Worm (Caenorhabditis elegans) whole organism, L3 larva: ENCODE data around the gene C34F11.5.

ENCODE experiments used
- aly-2 ChIP-seq: fragments of 150-350 bp; optimal IDR thresholded peaks from 2 replicates; lab custom pipeline; 2014; ENCODE audit warnings: missing biosample characterization, missing genetic modification characterization
- ama-1 ChIP-seq: fragments of 150-350 bp; optimal IDR thresholded peaks from 2 replicates; lab custom pipeline; 2018
- ceh-16 ChIP-seq: sonication (generic microtip); optimal IDR thresholded peaks from 2 replicates; lab custom pipeline; 2017; ENCODE audit warnings: missing biosample characterization, missing genetic modification characterization
- ceh-28 ChIP-seq: fragments of 150-350 bp; optimal IDR thresholded peaks from 2 replicates; lab custom pipeline; 2014; ENCODE audit warnings: missing biosample characterization, missing genetic modification reagents, missing genetic modification characterization
- ceh-9 ChIP-seq: sonication (generic microtip); optimal IDR thresholded peaks from 2 replicates; lab custom pipeline; 2018; ENCODE audit warnings: missing biosample characterization, missing genetic modification characterization
- egl-27 ChIP-seq: sonication (generic microtip); optimal IDR thresholded peaks from 4 replicates; lab custom pipeline; 2017; ENCODE audit warnings: missing biosample characterization, missing genetic modification reagents, missing genetic modification characterization
- egl-5 ChIP-seq: fragments of 150-350 bp; optimal IDR thresholded peaks from 2 replicates; lab custom pipeline; 2017; ENCODE audit warnings: missing biosample characterization, missing genetic modification reagents, missing genetic modification characterization, inconsistent platforms
- elt-1 ChIP-seq: fragments of 150-350 bp; optimal IDR thresholded peaks from 2 replicates; lab custom pipeline; 2014; ENCODE audit warnings: missing biosample characterization, missing genetic modification characterization
- elt-2 ChIP-seq: sonication (generic microtip); optimal IDR thresholded peaks from 2 replicates; lab custom pipeline; 2016; ENCODE audit warnings: missing genetic modification reagents, mild to moderate bottlenecking, missing genetic modification characterization, missing compliant biosample characterization
- elt-3 ChIP-seq, 3 experiments: fragments of 150-350 bp in 1 of 3; sonication (generic microtip) in 2 of 3; optimal IDR thresholded peaks; 2 replicates in 2 of 3; 4 replicates in 1 of 3; lab custom pipeline; 2014 to 2017; ENCODE audit warnings: missing biosample characterization in 3 of 3, missing genetic modification characterization in 3 of 3
- eor-1 ChIP-seq, 2 experiments: fragments of 150-350 bp; optimal IDR thresholded peaks; 2 replicates each; lab custom pipeline; 2014 to 2018; ENCODE audit warnings: missing biosample characterization in 2 of 2, missing genetic modification characterization in 2 of 2
- fkh-2 ChIP-seq: fragments of 150-350 bp; optimal IDR thresholded peaks from 2 replicates; lab custom pipeline; 2014; ENCODE audit warnings: missing biosample characterization, missing genetic modification reagents, missing genetic modification characterization
- fos-1 ChIP-seq: fragments of 150-350 bp; optimal IDR thresholded peaks from 2 replicates; lab custom pipeline; 2014; ENCODE audit warnings: missing biosample characterization, missing genetic modification characterization
- hmg-11 ChIP-seq: sonication (generic microtip); optimal IDR thresholded peaks from 2 replicates; lab custom pipeline; 2016; ENCODE audit warnings: missing genetic modification characterization, missing compliant biosample characterization
- lin-15B ChIP-seq: fragments of 150-350 bp; optimal IDR thresholded peaks from 2 replicates; lab custom pipeline; 2014; ENCODE audit warnings: missing biosample characterization, missing genetic modification characterization
- lin-39 ChIP-seq: fragments of 150-350 bp; optimal IDR thresholded peaks from 2 replicates; lab custom pipeline; 2018; ENCODE audit warnings: missing biosample characterization, missing genetic modification reagents, missing genetic modification characterization
- mdl-1 ChIP-seq: fragments of 150-350 bp; optimal IDR thresholded peaks from 2 replicates; lab custom pipeline; 2014; ENCODE audit warnings: missing biosample characterization, missing genetic modification characterization
- mml-1 ChIP-seq: fragments of 150-350 bp; sonication (generic microtip); optimal IDR thresholded peaks from 3 replicates; lab custom pipeline; 2014; ENCODE audit warnings: missing biosample characterization, missing genetic modification characterization
- nfya-1 ChIP-seq: sonication (generic microtip); optimal IDR thresholded peaks from 2 replicates; lab custom pipeline; 2017; ENCODE audit warnings: missing genetic modification characterization, mild to moderate bottlenecking, missing compliant biosample characterization, antibody characterized with exemption, moderate library complexity; ENCODE audit not compliant: insufficient read depth
- nhr-11 ChIP-seq: fragments of 150-350 bp; optimal IDR thresholded peaks from 2 replicates; lab custom pipeline; 2014; ENCODE audit warnings: missing biosample characterization, missing genetic modification characterization
- nhr-12 ChIP-seq: fragments of 150-350 bp; optimal IDR thresholded peaks from 2 replicates; lab custom pipeline; 2014; ENCODE audit warnings: missing biosample characterization, missing genetic modification characterization
- nhr-23 ChIP-seq: fragments of 150-350 bp; optimal IDR thresholded peaks from 2 replicates; lab custom pipeline; 2014; ENCODE audit warnings: missing biosample characterization, missing genetic modification reagents, missing genetic modification characterization
- nhr-237 ChIP-seq: fragments of 150-350 bp; optimal IDR thresholded peaks from 2 replicates; lab custom pipeline; 2014; ENCODE audit warnings: missing biosample characterization, missing genetic modification characterization
- nhr-67 ChIP-seq: fragments of 150-350 bp; optimal IDR thresholded peaks from 2 replicates; lab custom pipeline; 2014; ENCODE audit warnings: missing biosample characterization, missing genetic modification characterization
- nhr-77 ChIP-seq: fragments of 150-350 bp; optimal IDR thresholded peaks from 2 replicates; lab custom pipeline; 2014; ENCODE audit warnings: missing biosample characterization, missing genetic modification characterization
- pha-4 ChIP-seq: fragments of 150-350 bp; optimal IDR thresholded peaks from 2 replicates; lab custom pipeline; 2014; ENCODE audit warnings: missing biosample characterization, missing genetic modification reagents, missing genetic modification characterization
- sea-2 ChIP-seq: fragments of 150-350 bp; sonication (generic microtip); optimal IDR thresholded peaks from 4 replicates; lab custom pipeline; 2014; ENCODE audit warnings: missing biosample characterization, missing genetic modification reagents, missing genetic modification characterization
- skn-1 ChIP-seq: fragments of 150-350 bp; optimal IDR thresholded peaks from 2 replicates; lab custom pipeline; 2014; ENCODE audit warnings: missing biosample characterization, missing genetic modification characterization
- snpc-4 ChIP-seq: fragments of 150-350 bp; optimal IDR thresholded peaks from 2 replicates; lab custom pipeline; 2014; ENCODE audit warnings: missing biosample characterization, missing genetic modification characterization
- unc-62 ChIP-seq: fragments of 150-350 bp; sonication (generic microtip); optimal IDR thresholded peaks from 4 replicates; lab custom pipeline; 2014; ENCODE audit warnings: missing biosample characterization, missing genetic modification reagents, missing genetic modification characterization
- zag-1 ChIP-seq: fragments of 150-350 bp; optimal IDR thresholded peaks from 2 replicates; lab custom pipeline; 2014; ENCODE audit warnings: missing biosample characterization, missing genetic modification characterization
- ztf-11 ChIP-seq: fragments of 150-350 bp; optimal IDR thresholded peaks from 2 replicates; lab custom pipeline; 2014; ENCODE audit warnings: missing biosample characterization, missing genetic modification characterization

Gene C34F11.5

DNA sequence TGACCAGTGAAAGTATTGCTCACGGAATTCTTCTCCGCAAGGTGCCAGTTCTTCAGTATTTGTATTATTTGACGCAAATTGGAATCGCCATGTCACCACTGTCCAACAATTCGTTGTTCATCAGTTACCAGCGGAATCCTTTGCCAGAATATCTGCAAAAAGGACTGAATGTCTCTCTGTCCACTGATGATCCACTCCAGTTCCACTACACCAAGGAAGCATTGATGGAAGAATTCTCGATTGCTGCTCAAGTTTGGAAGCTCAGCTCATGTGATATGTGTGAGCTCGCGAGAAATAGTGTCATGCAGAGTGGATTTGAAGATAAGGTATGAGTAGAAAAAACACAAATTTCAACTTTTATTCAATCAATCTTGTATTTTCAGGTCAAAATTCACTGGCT lies 13.5 kb downstream of the C34F11.5 start:
- TF ChIP-seq nhr-12 (tag; lab: Kevin White, UChicago) = no peak
- peak; percentile 55 for TF ChIP-seq ama-1 (lab: Kevin White, UChicago)
- no peak for TF ChIP-seq ceh-9 (tag; lab: Kevin White, UChicago)

- TF ChIP-seq nhr-23 (tag; lab: Kevin White, UChicago) (peak; percentile 29), nhr-12 (tag; lab: Kevin White, UChicago) (no peak)
Observed at ce11 chrII:5210830-5211229, 15.2 kb downstream of the C34F11.5 start, which contains the start of gene C34F11.8. TSS of gene C34F11.8 (minus strand) at chrII:5210964.

DNA sequence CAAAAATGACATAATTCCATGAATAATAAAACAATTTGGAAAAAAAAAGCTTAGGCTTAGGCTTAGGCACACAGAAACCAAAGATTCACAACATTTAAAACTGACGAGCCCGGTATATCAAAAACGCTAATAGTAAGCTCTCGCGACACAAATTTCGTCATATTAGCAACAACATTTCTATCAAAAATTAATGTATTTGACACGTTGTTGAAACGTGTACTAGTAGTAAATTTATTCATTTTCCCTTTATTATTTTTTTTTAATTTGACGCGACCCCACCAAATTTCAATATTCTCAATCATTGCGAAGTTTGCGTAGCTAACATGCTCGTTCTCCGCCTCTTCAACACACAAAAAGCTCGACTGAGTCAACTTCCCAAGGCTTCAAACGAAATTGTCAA lies 16.4 kb downstream of the C34F11.5 start, which contains the start of gene C34F11.2:
Gene C34F11.2 (plus strand): TSS at position 301 of the 400 bp plus-strand sequence.
- TF ChIP-seq nhr-12 (tag; lab: Kevin White, UChicago) (no peak), fos-1 (tag; lab: Kevin White, UChicago) (no peak), nhr-77 (tag; lab: Kevin White, UChicago) (no peak), nhr-67 (tag; lab: Kevin White, UChicago) (no peak), ceh-28 (no peak), nhr-237 (tag; lab: Kevin White, UChicago) (no peak), nhr-11 (tag; lab: Kevin White, UChicago) (no peak), ceh-16 (tag; lab: Kevin White, UChicago) (no peak), skn-1 (tag; lab: Kevin White, UChicago) (no peak), ztf-11 (tag; lab: Kevin White, UChicago) (no peak), snpc-4 (tag; lab: Kevin White, UChicago) (no peak), fkh-2 (tag; lab: Kevin White, UChicago) (no peak), pha-4 (tag; lab: Kevin White, UChicago) (no peak), eor-1 (tag; optimal IDR thresholded peaks at IDR 0.05; lab: Kevin White, UChicago) (no peak), elt-2 (tag; lab: Kevin White, UChicago) (no peak)

DNA sequence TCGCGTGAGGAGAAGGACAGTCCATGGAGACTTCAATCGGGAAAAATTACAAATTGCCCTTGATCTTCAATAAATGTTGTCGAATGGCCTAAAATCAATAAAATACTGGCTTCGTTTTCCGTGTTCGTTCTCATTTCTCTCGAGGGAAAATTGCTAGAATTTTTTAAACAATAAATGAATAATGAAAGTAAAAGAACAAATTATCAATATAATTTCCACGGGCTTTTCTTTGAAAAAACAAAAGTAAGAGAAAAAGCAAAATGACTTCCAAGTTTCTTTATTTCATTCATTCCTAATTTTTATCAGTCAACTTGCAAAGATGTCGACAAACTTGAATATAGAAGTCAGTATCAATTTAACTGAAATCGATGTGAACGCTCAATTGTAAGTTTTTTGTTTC lies 17.1 kb downstream of the C34F11.5 start, which contains the start of gene C34F11.1:
Gene C34F11.1 (plus strand): TSS at position 301 of the 400 bp plus-strand sequence.
- TF ChIP-seq aly-2 (tag; lab: Kevin White, UChicago) = no peak
- no peak for TF ChIP-seq mml-1

ce11 chrII:5218349-5218748 lies 22.7 kb downstream of the C34F11.5 start:
- TF ChIP-seq nhr-77 (tag; lab: Kevin White, UChicago) (no peak), hmg-11 (tag; lab: Kevin White, UChicago) (no peak), lin-39 (peak; percentile 63), skn-1 (tag; lab: Kevin White, UChicago) (no peak), lin-15B (tag; lab: Kevin White, UChicago) (no peak), unc-62 (no peak), nfya-1 (tag; lab: Kevin White, UChicago) (no peak), elt-1 (tag; lab: Kevin White, UChicago) (peak; percentile 6), sea-2 (GFP tag; lab: Kevin White, UChicago) (no peak), elt-3 (tag; optimal IDR thresholded peaks at IDR 0.05; lab: Kevin White, UChicago) (no peak), ceh-9 (tag; lab: Kevin White, UChicago) (no peak), mdl-1 (tag; lab: Kevin White, UChicago) (no peak)
- TF ChIP-seq, all 47 proteins: peak for 2

ce11 chrII:5220648-5221047 lies 25.0 kb downstream of the C34F11.5 start:
- no peak for TF ChIP-seq nhr-67 (tag; lab: Kevin White, UChicago)
- no peak for TF ChIP-seq zag-1 (tag; lab: Kevin White, UChicago)
- TF ChIP-seq elt-2 (tag; lab: Kevin White, UChicago) = no peak
- peak; percentile 91 for TF ChIP-seq egl-5
- TF ChIP-seq ceh-16 (tag; lab: Kevin White, UChicago) = no peak
- TF ChIP-seq snpc-4 (tag; lab: Kevin White, UChicago) = no peak
- no peak for TF ChIP-seq egl-27
- no peak for TF ChIP-seq eor-1 (tag; optimal IDR thresholded peaks at IDR 0.05; lab: Kevin White, UChicago)
